Fruit fly (Drosophila melanogaster): ENCODE results near the gene CG17721.

The CG17721 gene

dm6 chr3R:11216156-11216630 is 18.7 kb upstream of the CG17721 start, which contains the start of the genes RpS25 and CG4820 (continued):
- peak; percentile 53 for TF ChIP-seq tup (GFP tag; optimal IDR thresholded peaks at IDR 0.05)
- peak; percentile 98 for TF ChIP-seq pzg (GFP tag; optimal IDR thresholded peaks at IDR 0.05)
- peak; percentile 90 for TF ChIP-seq CG12299 (tag; optimal IDR thresholded peaks at IDR 0.05)
- peak; percentile 93 for TF ChIP-seq CG15514 (GFP tag; optimal IDR thresholded peaks at IDR 0.05)
- no peak for TF ChIP-seq pita (GFP tag; optimal IDR thresholded peaks at IDR 0.05)
- peak; percentile 92 for TF ChIP-seq Sry-δ (GFP tag; optimal IDR thresholded peaks at IDR 0.05)
- TF ChIP-seq Deaf1 (tag; optimal IDR thresholded peaks at IDR 0.05), result peak; percentile 58
- peak; percentile 85 for TF ChIP-seq dmrt11E (tag; optimal IDR thresholded peaks at IDR 0.05)
- TF ChIP-seq CG17359 (tag; optimal IDR thresholded peaks at IDR 0.05), result peak; percentile 86
- TF ChIP-seq CG8089 (GFP tag; optimal IDR thresholded peaks at IDR 0.05), result peak; percentile 93
- TF ChIP-seq Scr (GFP tag; IDR thresholded peaks at IDR 0.05; ENCODE audit: partially characterized antibody), result peak; percentile 92
- peak; percentile 87 for TF ChIP-seq CG16813 (GFP tag; IDR thresholded peaks at IDR 0.05; ENCODE audit: partially characterized antibody)
- TF ChIP-seq Hsf (GFP tag; optimal IDR thresholded peaks at IDR 0.05), result peak; percentile 92
- peak in 1 of 2 experiments; percentile 66 for TF ChIP-seq crp (GFP tag; optimal IDR thresholded peaks at IDR 0.05)
- no peak for TF ChIP-seq Gsc (GFP tag; IDR thresholded peaks at IDR 0.05)
- peak; percentile 81 for TF ChIP-seq CG5180 (GFP tag; optimal IDR thresholded peaks at IDR 0.05)
- peak; percentile 35; the same call in 1 of the 2 replicates for TF ChIP-seq CG4404 (GFP tag; IDR thresholded peaks at IDR 0.05)
- no peak; the same call in 1 of the 2 replicates for TF ChIP-seq Poxn (GFP tag; IDR thresholded peaks at IDR 0.05)
- peak; percentile 90 for TF ChIP-seq HmgD (GFP tag; optimal IDR thresholded peaks at IDR 0.05)
- peak; percentile 85 for TF ChIP-seq salm (tag; optimal IDR thresholded peaks at IDR 0.05)
- TF ChIP-seq Mes4 (GFP tag; optimal IDR thresholded peaks at IDR 0.05), result peak; percentile 97
- TF ChIP-seq ranshi (GFP tag; IDR thresholded peaks at IDR 0.05), result peak; percentile 78
- TF ChIP-seq CG9609 (GFP tag; optimal IDR thresholded peaks at IDR 0.05), result peak; percentile 89
- peak; percentile 92 for TF ChIP-seq wek (GFP tag; optimal IDR thresholded peaks at IDR 0.05)
- TF ChIP-seq CG12104 (GFP tag; optimal IDR thresholded peaks at IDR 0.05), result peak; percentile 93
- TF ChIP-seq Taf1 (GFP tag; IDR thresholded peaks at IDR 0.05), result peak; percentile 51; the same call in 1 of the 2 replicates
- peak; percentile 81 for TF ChIP-seq jumu (GFP tag; optimal IDR thresholded peaks at IDR 0.05)
- peak; percentile 81 for TF ChIP-seq Optix (GFP tag; IDR thresholded peaks at IDR 0.05)
- peak; percentile 92 for TF ChIP-seq CG2875 (GFP tag; optimal IDR thresholded peaks at IDR 0.05)
- TF ChIP-seq CG3995 (GFP tag; optimal IDR thresholded peaks at IDR 0.05), result peak; percentile 79
- TF ChIP-seq stwl (tag; optimal IDR thresholded peaks at IDR 0.05), result peak; percentile 88
- TF ChIP-seq luna (GFP tag; optimal IDR thresholded peaks at IDR 0.05), result peak; percentile 86
- peak; percentile 78 for TF ChIP-seq Awh (GFP tag; IDR thresholded peaks at IDR 0.05)
- peak; percentile 87 for TF ChIP-seq zfh1 (GFP tag; IDR thresholded peaks at IDR 0.05)
- TF ChIP-seq CG1529 (GFP tag; optimal IDR thresholded peaks at IDR 0.05), result peak; percentile 85
- TF ChIP-seq CG11696 (GFP tag; IDR thresholded peaks at IDR 0.05), result peak; percentile 42
- peak; percentile 75 for TF ChIP-seq psq (GFP tag; optimal IDR thresholded peaks at IDR 0.05)
- TF ChIP-seq tin (GFP tag; optimal IDR thresholded peaks at IDR 0.05), result peak; percentile 84
- peak; percentile 79 for TF ChIP-seq stc (GFP tag; IDR thresholded peaks at IDR 0.05)
- TF ChIP-seq Chrac-16 (GFP tag; optimal IDR thresholded peaks at IDR 0.05), result peak; percentile 58
- TF ChIP-seq CG7271 (tag; optimal IDR thresholded peaks at IDR 0.05), result peak; percentile 97
- TF ChIP-seq ara (GFP tag; IDR thresholded peaks at IDR 0.05), result peak; percentile 75
- peak; percentile 81 for TF ChIP-seq CG7786 (GFP tag; optimal IDR thresholded peaks at IDR 0.05)
- TF ChIP-seq fd96Cb (tag; optimal IDR thresholded peaks at IDR 0.05), result peak; percentile 73
- peak; percentile 90 for TF ChIP-seq CG6854 (GFP tag; optimal IDR thresholded peaks at IDR 0.05)
- TF ChIP-seq Nf-YC (tag; optimal IDR thresholded peaks at IDR 0.05), result peak; percentile 81
- no peak for TF ChIP-seq h (optimal IDR thresholded peaks at IDR 0.05)
- TF ChIP-seq CG11504 (tag; optimal IDR thresholded peaks at IDR 0.05), result peak; percentile 84
- peak; percentile 78 for TF ChIP-seq Spps (tag; optimal IDR thresholded peaks at IDR 0.05)
- TF ChIP-seq dati (GFP tag; IDR thresholded peaks at IDR 0.05), result peak; percentile 84
- peak; percentile 98 for TF ChIP-seq mirr (GFP tag; optimal IDR thresholded peaks at IDR 0.05)
